Fruit fly (Drosophila melanogaster) whole organism, prepupa: ENCODE measurements around the gene U4-U6-60K.

Experiments used
- CG11902 ChIP-seq: fragments of 200-800 bp; sonication (Bioruptor generic); optimal IDR thresholded peaks from 3 replicates; lab custom pipeline; 2016; ENCODE audit warnings: missing biosample characterization, missing genetic modification characterization
- CG32006 ChIP-seq: fragments of 200-800 bp; sonication (Bioruptor generic); optimal IDR thresholded peaks from 3 replicates; lab custom pipeline; 2017; ENCODE audit warnings: missing biosample characterization, mild to moderate bottlenecking, missing genetic modification characterization
- CG34406 ChIP-seq: fragments of 200-800 bp; sonication (Bioruptor generic); optimal IDR thresholded peaks from 3 replicates; lab custom pipeline; 2016; ENCODE audit warnings: missing biosample characterization, missing genetic modification characterization
- Hr4 ChIP-seq: fragments of 200-800 bp; sonication (Bioruptor generic); optimal IDR thresholded peaks from 3 replicates; lab custom pipeline; 2016; ENCODE audit warnings: missing biosample characterization, missing genetic modification characterization
- OdsH ChIP-seq: fragments of 200-800 bp; sonication (Bioruptor generic); optimal IDR thresholded peaks from 3 replicates; lab custom pipeline; 2016; ENCODE audit warnings: missing biosample characterization, missing genetic modification characterization
- Smox ChIP-seq: fragments of 200-800 bp; sonication (Bioruptor generic); optimal IDR thresholded peaks from 3 replicates; lab custom pipeline; 2016; ENCODE audit warnings: missing biosample characterization, missing genetic modification characterization
- fkh ChIP-seq: fragments of 200-800 bp; sonication (Bioruptor generic); optimal IDR thresholded peaks from 3 replicates; lab custom pipeline; 2017; ENCODE audit warnings: missing biosample characterization, mild to moderate bottlenecking, missing genetic modification characterization, moderate library complexity
- ss ChIP-seq, 2 experiments: fragments of 200-800 bp; sonication (Bioruptor generic); optimal IDR thresholded peaks; 2 replicates in 1 of 2; 3 replicates in 1 of 2; lab custom pipeline; 2017 to 2018; ENCODE audit warnings: mild to moderate bottlenecking in 2 of 2, missing biosample characterization in 2 of 2, missing genetic modification characterization in 2 of 2, moderate library complexity in 1 of 2

DNA sequence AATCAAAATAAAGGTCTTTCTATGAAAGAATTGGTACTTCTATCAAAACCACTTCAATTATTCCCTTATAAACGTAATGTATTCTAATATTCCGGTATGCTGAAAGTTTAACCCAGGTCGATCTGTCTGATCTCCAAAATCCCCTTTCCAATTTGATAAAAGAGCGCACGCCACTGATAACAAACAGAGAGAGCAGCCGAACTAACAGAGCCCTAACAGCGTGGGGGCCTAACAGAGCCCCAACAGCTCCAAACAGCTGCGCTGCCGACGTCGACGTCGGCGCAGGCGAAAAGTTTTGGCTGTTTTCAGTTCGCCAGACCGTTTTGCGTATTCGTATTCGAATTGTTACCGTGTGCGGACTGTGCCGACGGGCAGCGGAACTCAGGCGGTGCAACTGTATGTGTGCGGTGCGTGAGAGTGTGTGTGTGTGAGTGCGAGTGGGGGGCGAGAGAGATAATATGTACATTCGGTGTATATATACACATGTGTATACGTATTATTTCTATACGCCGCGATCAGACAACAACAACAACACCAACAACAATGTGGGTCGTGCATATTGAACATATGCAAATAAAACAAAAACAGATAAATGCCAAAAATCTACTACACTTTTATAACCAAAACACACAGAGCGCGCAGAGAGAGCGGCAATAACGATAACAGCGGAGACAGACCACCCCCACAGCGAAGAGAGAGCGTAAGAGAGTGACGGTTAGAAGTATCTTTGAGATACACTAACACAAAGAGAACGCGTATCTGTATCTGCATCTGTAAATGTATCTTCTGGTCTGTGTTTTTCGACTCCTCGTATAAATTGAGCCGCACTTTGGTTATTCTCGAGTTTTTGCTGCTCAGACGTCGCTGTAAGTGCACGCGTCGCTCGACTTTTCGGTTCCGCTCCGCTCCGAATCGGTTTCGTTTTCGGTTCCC, 26.7 kb downstream of the U4-U6-60K start, which contains the start of gene Oatp74D:
- peak; percentile 20 to 22 for TF ChIP-seq ss (GFP tag; optimal IDR thresholded peaks at IDR 0.05; lab: Kevin White, UChicago)
- peak; percentile 64 for TF ChIP-seq OdsH
- peak; percentile 73 for TF ChIP-seq Smox (GFP tag; lab: Kevin White, UChicago)
- TF ChIP-seq CG34406 (GFP tag; lab: Kevin White, UChicago): peak; percentile 56
- peak; percentile 99 for TF ChIP-seq fkh (GFP tag; lab: Kevin White, UChicago)
- peak; percentile 39 for TF ChIP-seq CG32006 (GFP tag; lab: Kevin White, UChicago)
- TF ChIP-seq Hr4 (GFP tag; lab: Kevin White, UChicago): peak; percentile 82
- TF ChIP-seq CG11902 (GFP tag; lab: Kevin White, UChicago): no peak
